Worm (Caenorhabditis elegans): ENCODE data around the gene pptr-2.

Gene pptr-2

DNA sequence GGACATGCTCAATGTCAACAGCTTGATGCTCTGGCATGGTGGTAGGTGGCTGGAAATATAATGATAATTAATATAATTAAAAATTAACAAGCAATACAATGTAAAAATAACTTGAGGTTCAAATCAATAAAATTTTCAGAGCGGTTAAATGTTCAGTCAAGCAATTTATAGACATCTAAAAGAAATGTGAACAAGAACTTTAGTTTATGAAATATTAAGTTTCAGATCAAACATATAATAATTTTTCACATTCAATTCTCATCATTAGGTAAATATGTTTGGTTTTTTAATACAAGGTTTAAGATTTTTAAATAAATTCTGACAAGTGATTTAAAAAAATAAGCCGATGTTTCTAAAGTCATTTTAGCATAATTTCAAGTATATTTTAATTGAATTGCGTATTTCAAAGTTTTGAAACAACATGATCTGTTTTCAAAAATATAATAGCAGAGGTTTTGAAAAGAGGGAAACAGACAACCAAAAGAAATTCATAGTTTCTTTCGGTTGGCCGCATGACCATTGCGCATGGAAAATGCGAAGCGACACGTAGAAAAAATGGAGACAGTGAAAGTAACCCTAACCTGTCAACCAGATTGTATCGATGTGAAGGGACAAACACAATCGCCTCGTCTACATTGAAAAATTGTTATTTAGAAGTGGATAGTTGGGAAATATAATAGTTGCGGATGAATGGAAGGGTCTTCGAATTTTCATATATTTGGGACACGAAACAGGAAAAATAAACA, 25.7 kb upstream of the pptr-2 start, which contains the start of gene T04C12.11:
Gene T04C12.11 (minus strand): TSS at position 51 of the 746 bp plus-strand sequence.
- TF ChIP-seq ztf-29 (GFP tag; IDR thresholded peaks at IDR 0.05) (no peak), med-1 (GFP tag; optimal IDR thresholded peaks at IDR 0.05; ENCODE audit: insufficient read depth) (no peak), klf-2 (GFP tag; conservative IDR thresholded peaks at IDR 0.05) (no peak), T22C8.4 (GFP tag; IDR thresholded peaks at IDR 0.05) (no peak), flt-1 (GFP tag; IDR thresholded peaks at IDR 0.05) (no peak), tab-1 (GFP tag; IDR thresholded peaks at IDR 0.05) (no peak), ztf-23 (GFP tag; IDR thresholded peaks at IDR 0.05) (no peak), cog-1 (tag; optimal IDR thresholded peaks at IDR 0.05) (no peak), ref-1 (GFP tag; conservative IDR thresholded peaks at IDR 0.05) (no peak)

- TF ChIP-seq cog-1 (tag; optimal IDR thresholded peaks at IDR 0.05) (no peak), flt-1 (GFP tag; IDR thresholded peaks at IDR 0.05) (no peak), med-1 (GFP tag; optimal IDR thresholded peaks at IDR 0.05; ENCODE audit: insufficient read depth) (no peak), ztf-23 (GFP tag; IDR thresholded peaks at IDR 0.05) (no peak), T22C8.4 (GFP tag; IDR thresholded peaks at IDR 0.05) (no peak)
Observed at ce11 chrV:11059180-11059579, 24.4 kb upstream of the pptr-2 start, which contains the start of gene T04C12.1. Gene T04C12.1, minus strand, starts transcription at chrV:11059269.

DNA sequence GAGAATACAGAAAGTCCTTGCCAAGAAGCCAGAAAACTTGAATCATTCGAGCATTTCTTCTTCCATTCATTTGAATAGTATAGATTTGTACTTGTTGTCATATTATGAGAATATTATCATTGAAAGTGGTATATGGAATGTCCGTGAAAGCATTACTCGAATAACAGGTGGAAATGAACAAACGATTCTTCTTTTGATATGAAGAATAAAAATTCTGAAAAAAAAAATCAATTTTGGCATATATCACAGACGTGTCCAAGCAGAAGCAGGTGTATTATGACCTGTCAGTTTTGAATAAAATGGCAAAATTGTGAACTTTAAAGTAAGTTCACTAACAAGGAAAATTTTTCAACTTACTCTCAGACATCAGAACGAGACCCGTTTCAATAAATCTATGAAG, 22.3 kb upstream of the pptr-2 start, which contains the start of gene srh-75:
Gene srh-75 (minus strand): TSS at position 101 of the 400 bp plus-strand sequence.
- TF ChIP-seq flt-1 (GFP tag; IDR thresholded peaks at IDR 0.05) (no peak), cog-1 (tag; optimal IDR thresholded peaks at IDR 0.05) (no peak), ztf-23 (GFP tag; IDR thresholded peaks at IDR 0.05) (no peak), ref-1 (GFP tag; conservative IDR thresholded peaks at IDR 0.05) (no peak), T22C8.4 (GFP tag; IDR thresholded peaks at IDR 0.05) (no peak), ztf-29 (GFP tag; IDR thresholded peaks at IDR 0.05) (no peak), med-1 (GFP tag; optimal IDR thresholded peaks at IDR 0.05; ENCODE audit: insufficient read depth) (no peak), klf-2 (GFP tag; conservative IDR thresholded peaks at IDR 0.05) (no peak), tab-1 (GFP tag; IDR thresholded peaks at IDR 0.05) (no peak)

DNA sequence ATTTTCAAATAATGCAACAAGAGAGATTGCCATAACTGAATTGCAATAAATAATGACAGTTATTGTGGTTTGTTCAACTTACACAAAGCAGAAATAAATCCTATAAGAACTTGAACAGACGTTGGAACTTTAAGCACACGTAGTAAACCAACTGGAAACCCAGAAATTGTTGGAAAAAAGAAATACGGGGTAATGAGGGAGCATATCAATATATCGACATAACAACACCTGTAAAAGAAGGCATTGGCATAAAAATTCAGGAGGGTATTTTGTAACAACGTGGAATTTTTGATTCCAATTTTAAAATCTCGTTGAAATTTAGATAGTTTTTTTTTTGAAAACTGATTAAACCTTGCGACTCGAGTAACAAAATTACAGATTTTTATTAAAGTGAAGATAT, 21.8 kb upstream of the pptr-2 start:
- TF ChIP-seq flt-1 (GFP tag; IDR thresholded peaks at IDR 0.05) (no peak), med-1 (GFP tag; optimal IDR thresholded peaks at IDR 0.05; ENCODE audit: insufficient read depth) (no peak), ztf-23 (GFP tag; IDR thresholded peaks at IDR 0.05) (no peak), T22C8.4 (GFP tag; IDR thresholded peaks at IDR 0.05) (no peak), ref-1 (GFP tag; conservative IDR thresholded peaks at IDR 0.05) (no peak), cog-1 (tag; optimal IDR thresholded peaks at IDR 0.05) (no peak), klf-2 (GFP tag; conservative IDR thresholded peaks at IDR 0.05) (no peak)

ce11 chrV:11053827-11054226, 19.1 kb upstream of the pptr-2 start, which contains the start of gene T04C12.7:
Gene T04C12.7, plus strand, starts transcription at chrV:11054127.
- TF ChIP-seq ref-1 (GFP tag; conservative IDR thresholded peaks at IDR 0.05) (no peak), ztf-29 (GFP tag; IDR thresholded peaks at IDR 0.05) (no peak)

ce11 chrV:11051921-11052320, 17.2 kb upstream of the pptr-2 start, which contains the start of gene T04C12.33:
Gene T04C12.33, plus strand, starts transcription at chrV:11052221.
- no peak for TF ChIP-seq ztf-29 (GFP tag; IDR thresholded peaks at IDR 0.05)
- TF ChIP-seq med-1 (GFP tag; optimal IDR thresholded peaks at IDR 0.05; ENCODE audit: insufficient read depth), result no peak
- TF ChIP-seq flt-1 (GFP tag; IDR thresholded peaks at IDR 0.05), result no peak

ce11 chrV:11048678-11049077, 13.9 kb upstream of the pptr-2 start, which contains the start of gene srh-74:
Gene srh-74, minus strand, starts transcription at chrV:11048778.
- TF ChIP-seq cog-1 (tag; optimal IDR thresholded peaks at IDR 0.05) (no peak), ztf-29 (GFP tag; IDR thresholded peaks at IDR 0.05) (no peak), med-1 (GFP tag; optimal IDR thresholded peaks at IDR 0.05; ENCODE audit: insufficient read depth) (no peak), ztf-23 (GFP tag; IDR thresholded peaks at IDR 0.05) (no peak), tab-1 (GFP tag; IDR thresholded peaks at IDR 0.05) (no peak), T22C8.4 (GFP tag; IDR thresholded peaks at IDR 0.05) (no peak), ref-1 (GFP tag; conservative IDR thresholded peaks at IDR 0.05) (no peak), flt-1 (GFP tag; IDR thresholded peaks at IDR 0.05) (no peak), klf-2 (GFP tag; conservative IDR thresholded peaks at IDR 0.05) (no peak)

DNA sequence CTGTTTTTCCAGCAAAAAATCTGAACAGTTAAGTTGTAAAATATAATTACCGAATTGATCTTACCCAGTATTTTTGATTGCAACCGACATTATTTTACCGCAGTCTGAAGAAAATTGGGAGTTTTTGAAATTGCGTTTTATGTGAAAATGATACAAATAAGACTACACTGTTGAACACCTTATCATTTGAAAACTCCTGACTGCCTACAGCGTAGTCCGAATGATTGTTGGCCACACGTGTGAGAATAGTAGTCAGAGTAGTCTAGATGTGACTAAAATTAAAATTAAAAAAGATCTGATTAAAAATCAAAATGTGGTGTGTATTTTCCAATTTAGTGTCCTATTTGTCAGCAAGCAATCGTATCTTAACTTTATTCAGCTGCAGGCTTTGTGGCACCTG, 12.0 kb upstream of the pptr-2 start, which contains the start of gene dhs-18:
Gene dhs-18 (minus strand): TSS at position 104 of the 400 bp plus-strand sequence.
- TF ChIP-seq flt-1 (GFP tag; IDR thresholded peaks at IDR 0.05), result no peak

DNA sequence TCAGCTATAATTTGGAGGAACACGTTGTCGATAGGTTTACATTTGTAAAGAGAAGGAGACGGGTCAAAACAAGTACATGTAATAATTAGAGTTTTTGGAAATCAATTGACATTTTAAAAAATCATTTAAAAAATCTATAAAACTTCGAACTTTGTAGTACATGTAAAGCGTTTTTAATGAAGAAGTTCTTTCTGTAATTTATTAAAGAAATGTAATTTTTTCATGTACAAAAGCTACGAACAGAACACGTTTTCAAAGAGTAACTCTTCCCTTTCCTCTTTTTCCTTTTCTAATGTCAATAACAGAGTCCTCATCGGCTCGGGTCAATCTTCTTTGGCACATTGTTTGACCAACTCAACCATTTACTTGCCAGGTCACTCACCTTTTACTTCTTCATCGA, 9.0 kb upstream of the pptr-2 start, which contains the start of gene C45B11.6:
Gene C45B11.6 (plus strand): TSS at position 301 of the 400 bp plus-strand sequence.
- TF ChIP-seq med-1 (GFP tag; optimal IDR thresholded peaks at IDR 0.05; ENCODE audit: insufficient read depth), result no peak
- no peak for TF ChIP-seq flt-1 (GFP tag; IDR thresholded peaks at IDR 0.05)
- TF ChIP-seq T22C8.4 (GFP tag; IDR thresholded peaks at IDR 0.05), result no peak
- no peak for TF ChIP-seq tab-1 (GFP tag; IDR thresholded peaks at IDR 0.05)
- TF ChIP-seq cog-1 (tag; optimal IDR thresholded peaks at IDR 0.05), result no peak
- TF ChIP-seq ztf-29 (GFP tag; IDR thresholded peaks at IDR 0.05), result no peak
- no peak for TF ChIP-seq klf-2 (GFP tag; conservative IDR thresholded peaks at IDR 0.05)
- TF ChIP-seq ref-1 (GFP tag; conservative IDR thresholded peaks at IDR 0.05), result no peak
- TF ChIP-seq ztf-23 (GFP tag; IDR thresholded peaks at IDR 0.05), result no peak

DNA sequence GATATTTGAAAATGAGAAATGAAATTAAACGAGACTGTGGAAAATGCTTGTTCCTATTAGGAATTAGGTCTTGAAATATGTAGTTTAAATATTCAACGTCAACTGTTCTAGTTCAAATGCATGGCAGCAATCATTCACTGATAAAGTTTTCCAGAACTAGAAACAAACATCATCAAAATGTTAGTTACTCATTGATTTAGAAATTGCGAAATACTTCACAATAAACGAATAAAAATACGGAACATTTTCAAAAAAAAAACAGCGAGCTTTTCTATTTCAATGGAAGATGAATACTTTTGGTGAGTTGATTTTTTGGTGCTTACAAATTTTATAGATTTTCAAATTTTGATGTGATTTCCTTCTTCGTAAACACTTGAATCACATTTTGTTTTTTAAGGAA, 7.8 kb upstream of the pptr-2 start, which contains the start of gene C45B11.2:
Gene C45B11.2 (plus strand): TSS at position 173 of the 400 bp plus-strand sequence.
- TF ChIP-seq T22C8.4 (GFP tag; IDR thresholded peaks at IDR 0.05) (no peak), ref-1 (GFP tag; conservative IDR thresholded peaks at IDR 0.05) (no peak), cog-1 (tag; optimal IDR thresholded peaks at IDR 0.05) (no peak), ztf-29 (GFP tag; IDR thresholded peaks at IDR 0.05) (no peak), flt-1 (GFP tag; IDR thresholded peaks at IDR 0.05) (no peak), tab-1 (GFP tag; IDR thresholded peaks at IDR 0.05) (no peak), ztf-23 (GFP tag; IDR thresholded peaks at IDR 0.05) (no peak), klf-2 (GFP tag; conservative IDR thresholded peaks at IDR 0.05) (no peak), med-1 (GFP tag; optimal IDR thresholded peaks at IDR 0.05; ENCODE audit: insufficient read depth) (no peak)

Data from whole organism, midembryonic.